Fruit fly (Drosophila melanogaster) whole organism, wandering third instar larva: Measurements from ENCODE around the gene CG34008.
A peak's percentile ranks its signal among the peaks of the same experiment; 100 is the strongest.

Source experiments
- Abd-B ChIP-seq: fragments of >200 bp; optimal IDR thresholded peaks from 2 replicates; lab custom pipeline; 2017; ENCODE audit warnings: missing biosample characterization, missing genetic modification characterization
- CG32264 ChIP-seq: fragments of 200-800 bp; sonication (Bioruptor generic); optimal IDR thresholded peaks from 2 replicates; lab custom pipeline; 2016; ENCODE audit warnings: missing biosample characterization, missing genetic modification characterization
- CG9705 ChIP-seq: fragments of 200-800 bp; sonication (Bioruptor generic); optimal IDR thresholded peaks from 2 replicates; lab custom pipeline; 2018; ENCODE audit warnings: missing biosample characterization, mild to moderate bottlenecking, missing genetic modification characterization
- CrebA ChIP-seq: fragments of 200-800 bp; sonication (Bioruptor generic); optimal IDR thresholded peaks from 2 replicates; lab custom pipeline; 2016; ENCODE audit warnings: missing biosample characterization, mild to moderate bottlenecking, missing genetic modification characterization, borderline replicate concordance
- Dfd ChIP-seq: fragments of >200 bp; optimal IDR thresholded peaks from 2 replicates; lab custom pipeline; 2017; ENCODE audit warnings: missing biosample characterization, missing genetic modification characterization
- Dif ChIP-seq: fragments of 200-275, 200-300 bp; sonication (Bioruptor generic); optimal IDR thresholded peaks from 2 replicates; lab custom pipeline; 2018; ENCODE audit warnings: missing biosample characterization, missing genetic modification characterization; ENCODE audit not compliant: partially characterized antibody
- GATAd ChIP-seq: sonication (Bioruptor generic); optimal IDR thresholded peaks from 2 replicates; lab custom pipeline; 2016; ENCODE audit warnings: missing biosample characterization, missing genetic modification characterization
- HLH106 ChIP-seq: fragments of 200-800 bp; optimal IDR thresholded peaks from 3 replicates; lab custom pipeline; 2019; ENCODE audit warnings: missing biosample characterization, mild to moderate bottlenecking, missing genetic modification characterization, moderate library complexity
- Hnf4 ChIP-seq: fragments of 200-800 bp; sonication (Bioruptor generic); optimal IDR thresholded peaks from 2 replicates; lab custom pipeline; 2016; ENCODE audit warnings: missing biosample characterization, mild to moderate bottlenecking, missing genetic modification characterization
- Hr78 ChIP-seq: fragments of >200 bp; optimal IDR thresholded peaks from 2 replicates; lab custom pipeline; 2017; ENCODE audit warnings: missing biosample characterization, missing genetic modification characterization
- Hr83 ChIP-seq: fragments of 200-300 bp; sonication (Bioruptor generic); optimal IDR thresholded peaks from 2 replicates; lab custom pipeline; 2016; ENCODE audit warnings: missing biosample characterization, mild to moderate bottlenecking, missing genetic modification characterization, moderate library complexity; ENCODE audit not compliant: poor library complexity, severe bottlenecking
- Jra ChIP-seq: sonication (Bioruptor generic); optimal IDR thresholded peaks from 2 replicates; lab custom pipeline; 2016; ENCODE audit warnings: missing biosample characterization, missing genetic modification characterization
- Mio ChIP-seq: sonication (Bioruptor generic); optimal IDR thresholded peaks from 2 replicates; lab custom pipeline; 2016; ENCODE audit warnings: missing biosample characterization, missing genetic modification characterization
- Myc ChIP-seq: fragments of >200 bp; optimal IDR thresholded peaks from 2 replicates; lab custom pipeline; 2017
- N ChIP-seq: fragments of >200 bp; optimal IDR thresholded peaks from 2 replicates; lab custom pipeline; 2018; ENCODE audit warnings: missing biosample characterization, missing external identifiers, missing genetic modification characterization
- OdsH ChIP-seq: fragments of 200-800 bp; sonication (Bioruptor generic); optimal IDR thresholded peaks from 2 replicates; lab custom pipeline; 2016; ENCODE audit warnings: missing biosample characterization, mild to moderate bottlenecking, missing genetic modification characterization
- Rel ChIP-seq, 2 experiments: fragments of 200-800 bp; sonication (Bioruptor generic) in 1 of 2; optimal IDR thresholded peaks; 2 replicates in 1 of 2; 3 replicates in 1 of 2; lab custom pipeline; 2016 to 2019; ENCODE audit warnings: mild to moderate bottlenecking in 2 of 2, missing biosample characterization in 2 of 2, missing genetic modification characterization in 2 of 2, moderate library complexity in 1 of 2
- Sp1 ChIP-seq: fragments of 200-800 bp; sonication (Bioruptor generic); optimal IDR thresholded peaks from 3 replicates; lab custom pipeline; 2019; ENCODE audit warnings: missing biosample characterization, mild to moderate bottlenecking, missing genetic modification characterization, moderate library complexity
- Vsx2 ChIP-seq: fragments of 200-300, 225-300 bp; sonication (Bioruptor generic); optimal IDR thresholded peaks from 2 replicates; lab custom pipeline; 2018; ENCODE audit warnings: missing biosample characterization, missing genetic modification characterization; ENCODE audit not compliant: partially characterized antibody
- br ChIP-seq: fragments of 200-800 bp; sonication (Bioruptor generic); optimal IDR thresholded peaks from 2 replicates; lab custom pipeline; 2016; ENCODE audit warnings: missing biosample characterization, missing genetic modification characterization
- brk ChIP-seq: fragments of 200-800 bp; sonication (Bioruptor generic); optimal IDR thresholded peaks from 2 replicates; lab custom pipeline; 2016; ENCODE audit warnings: missing biosample characterization, mild to moderate bottlenecking, missing genetic modification characterization
- dl ChIP-seq, 2 experiments: fragments of 175-275, 200-275 bp in 1 of 2; fragments of 200-275 bp in 1 of 2; sonication (Bioruptor generic); optimal IDR thresholded peaks; lab custom pipeline; 2018; ENCODE audit warnings: mild to moderate bottlenecking in 2 of 2, missing biosample characterization in 2 of 2, missing genetic modification characterization in 2 of 2, moderate library complexity in 2 of 2; ENCODE audit not compliant: partially characterized antibody in 2 of 2, insufficient read depth in 1 of 2
- dmrt93B ChIP-seq: fragments of 200-800 bp; sonication (Bioruptor generic); optimal IDR thresholded peaks from 2 replicates; lab custom pipeline; 2018; ENCODE audit warnings: missing biosample characterization, mild to moderate bottlenecking, missing genetic modification characterization
- dsf ChIP-seq: sonication (Bioruptor generic); optimal IDR thresholded peaks from 2 replicates; lab custom pipeline; 2016; ENCODE audit warnings: missing biosample characterization, missing genetic modification characterization, borderline replicate concordance
- ey ChIP-seq: fragments of 200-800 bp; sonication (Bioruptor generic); optimal IDR thresholded peaks from 2 replicates; lab custom pipeline; 2016; ENCODE audit warnings: missing biosample characterization, missing genetic modification characterization
- foxo ChIP-seq, 2 experiments: fragments of 200-800 bp; sonication (Bioruptor generic); optimal IDR thresholded peaks; 2 replicates in 1 of 2; 3 replicates in 1 of 2; lab custom pipeline; 2016 to 2017; ENCODE audit warnings: missing biosample characterization in 2 of 2, missing genetic modification characterization in 2 of 2
- fru ChIP-seq: fragments of 200-800 bp; sonication (Bioruptor generic); optimal IDR thresholded peaks from 3 replicates; lab custom pipeline; 2016; ENCODE audit warnings: missing biosample characterization, mild to moderate bottlenecking, missing genetic modification characterization
- h ChIP-seq: fragments of 200-800 bp; sonication (Bioruptor generic); optimal IDR thresholded peaks from 3 replicates; lab custom pipeline; 2016; ENCODE audit warnings: missing biosample characterization, mild to moderate bottlenecking, missing genetic modification characterization
- jim ChIP-seq: fragments of 175-275, 200-325 bp; sonication (Bioruptor generic); optimal IDR thresholded peaks from 2 replicates; lab custom pipeline; 2016; ENCODE audit warnings: missing biosample characterization, mild to moderate bottlenecking, missing genetic modification characterization
- lola ChIP-seq: fragments of >200 bp; optimal IDR thresholded peaks from 2 replicates; lab custom pipeline; 2017; ENCODE audit warnings: missing biosample characterization, missing genetic modification characterization
- pan ChIP-seq: fragments of >200 bp; optimal IDR thresholded peaks from 2 replicates; lab custom pipeline; 2017
- psq ChIP-seq: fragments of 200-800 bp; sonication (Bioruptor generic); optimal IDR thresholded peaks from 3 replicates; lab custom pipeline; 2017; ENCODE audit warnings: missing biosample characterization, mild to moderate bottlenecking, missing genetic modification characterization, moderate library complexity
- rgr ChIP-seq: fragments of 200-800 bp; sonication (Bioruptor generic); optimal IDR thresholded peaks from 3 replicates; lab custom pipeline; 2016; ENCODE audit warnings: missing biosample characterization, mild to moderate bottlenecking, missing genetic modification characterization
- sage ChIP-seq: fragments of 200-800 bp; sonication (Bioruptor generic); optimal IDR thresholded peaks from 2 replicates; lab custom pipeline; 2016; ENCODE audit warnings: missing biosample characterization, mild to moderate bottlenecking, missing genetic modification characterization
- sv ChIP-seq: fragments of 200-800 bp; sonication (Bioruptor generic); optimal IDR thresholded peaks from 3 replicates; lab custom pipeline; 2016; ENCODE audit warnings: missing biosample characterization, missing genetic modification characterization
- tai ChIP-seq: sonication (Bioruptor generic); optimal IDR thresholded peaks from 2 replicates; lab custom pipeline; 2016; ENCODE audit warnings: missing biosample characterization, missing genetic modification characterization
- usp ChIP-seq: fragments of >200 bp; optimal IDR thresholded peaks from 2 replicates; lab custom pipeline; 2017; ENCODE audit warnings: missing biosample characterization, missing genetic modification characterization
- woc ChIP-seq: sonication (Bioruptor generic); optimal IDR thresholded peaks from 2 replicates; lab custom pipeline; 2016; ENCODE audit warnings: missing biosample characterization, mild to moderate bottlenecking, missing genetic modification characterization

The CG34008 gene

dm6 chr3R:20550632-20551486 is 30.5 kb downstream of the CG34008 start (continued):
- TF ChIP-seq Vsx2 (GFP tag; lab: Kevin White, UChicago) = no peak
- TF ChIP-seq woc (GFP tag; lab: Kevin White, UChicago) = peak; percentile 52
- TF ChIP-seq CG32264 (GFP tag; lab: Kevin White, UChicago) = peak; percentile 50
- no peak for TF ChIP-seq Abd-B
- peak; percentile 47 for TF ChIP-seq tai (GFP tag; lab: Kevin White, UChicago)
- peak; percentile 14 for TF ChIP-seq Hnf4 (GFP tag; lab: Kevin White, UChicago)

dm6 chr3R:20549855-20550603 is 31.3 kb downstream of the CG34008 start:
- TF ChIP-seq usp (GFP tag; lab: Kevin White, UChicago) = no peak
- no peak for TF ChIP-seq jim
- TF ChIP-seq woc (GFP tag; lab: Kevin White, UChicago) = peak; percentile 37
- no peak for TF ChIP-seq CG32264 (GFP tag; lab: Kevin White, UChicago)
- TF ChIP-seq dsf (GFP tag; lab: Kevin White, UChicago) = peak; percentile 9
- peak; percentile 89 for TF ChIP-seq rgr (GFP tag; lab: Kevin White, UChicago)
- TF ChIP-seq Vsx2 (GFP tag; lab: Kevin White, UChicago) = no peak
- no peak for TF ChIP-seq Dfd (GFP tag; lab: Kevin White, UChicago)
- peak; percentile 63 for TF ChIP-seq dmrt93B (GFP tag; lab: Kevin White, UChicago)
- TF ChIP-seq dl (GFP tag; optimal IDR thresholded peaks at IDR 0.05; lab: Kevin White, UChicago; ENCODE audit: insufficient read depth in 1 of 2, partially characterized antibody in 2 of 2) = no peak
- no peak for TF ChIP-seq Hr78
- peak; percentile 74 for TF ChIP-seq brk (GFP tag; lab: Kevin White, UChicago)
- no peak for TF ChIP-seq GATAd (GFP tag; lab: Kevin White, UChicago)
- no peak for TF ChIP-seq Abd-B
- TF ChIP-seq tai (GFP tag; lab: Kevin White, UChicago) = no peak
- TF ChIP-seq lola (GFP tag; lab: Kevin White, UChicago) = no peak
- TF ChIP-seq CG9705 (GFP tag; lab: Kevin White, UChicago) = peak; percentile 55
- TF ChIP-seq h (GFP tag; lab: Kevin White, UChicago) = peak; percentile 86
- peak; percentile 79 for TF ChIP-seq sage (GFP tag; lab: Kevin White, UChicago)
- no peak for TF ChIP-seq N (GFP tag; lab: Kevin White, UChicago)
- no peak for TF ChIP-seq pan (lab: Kevin White, UChicago)
- TF ChIP-seq sv = peak; percentile 58
- TF ChIP-seq Hnf4 (GFP tag; lab: Kevin White, UChicago) = peak; percentile 56
- peak; percentile 61 for TF ChIP-seq Hr83 (GFP tag; lab: Kevin White, UChicago)
- peak; percentile 86 for TF ChIP-seq HLH106
- peak; percentile 72 for TF ChIP-seq fru (GFP tag; lab: Kevin White, UChicago)
- no peak for TF ChIP-seq Jra (GFP tag; lab: Kevin White, UChicago)
- TF ChIP-seq Mio (GFP tag; lab: Kevin White, UChicago) = no peak
- TF ChIP-seq OdsH (GFP tag; lab: Kevin White, UChicago) = peak; percentile 85
- peak; percentile 84 for TF ChIP-seq psq (GFP tag; lab: Kevin White, UChicago)
- TF ChIP-seq Dif (GFP tag; lab: Kevin White, UChicago) = no peak
- TF ChIP-seq Myc (lab: Kevin White, UChicago) = no peak
- peak; percentile 82 for TF ChIP-seq Sp1 (GFP tag; lab: Kevin White, UChicago)
- TF ChIP-seq br (GFP tag; lab: Kevin White, UChicago) = peak; percentile 76
- TF ChIP-seq CrebA (GFP tag; lab: Kevin White, UChicago) = no peak
- TF ChIP-seq foxo (GFP tag; optimal IDR thresholded peaks at IDR 0.05; lab: Kevin White, UChicago) = peak in 1 of 2 experiments; percentile 82
- peak; percentile 62 for TF ChIP-seq Rel (GFP tag; optimal IDR thresholded peaks at IDR 0.05; lab: Kevin White, UChicago)
- TF ChIP-seq Rel (tag; optimal IDR thresholded peaks at IDR 0.05; lab: Kevin White, UChicago) = peak; percentile 70
- peak; percentile 79 for TF ChIP-seq ey (GFP tag; lab: Kevin White, UChicago)
